Fruit fly (Drosophila melanogaster): ENCODE data around the gene Spn28Db.

The Spn28Db gene

dm6 chr2L:7930737-7931136 is 40.2 kb upstream of the Spn28Db start:
- TF ChIP-seq CG32121 (GFP tag; IDR thresholded peaks at IDR 0.05) = no peak
- TF ChIP-seq rn (GFP tag; IDR thresholded peaks at IDR 0.05) = no peak
- TF ChIP-seq CG4496 (GFP tag; IDR thresholded peaks at IDR 0.05) = no peak
- no peak for TF ChIP-seq Pif1A (GFP tag; optimal IDR thresholded peaks at IDR 0.05)
- no peak for TF ChIP-seq EcR (GFP tag; optimal IDR thresholded peaks at IDR 0.05)
- TF ChIP-seq gl (tag; optimal IDR thresholded peaks at IDR 0.05) = no peak
- TF ChIP-seq Ets98B (GFP tag; IDR thresholded peaks at IDR 0.05) = no peak
- no peak for TF ChIP-seq CG13204 (GFP tag; optimal IDR thresholded peaks at IDR 0.05)
- TF ChIP-seq fd96Ca (GFP tag; IDR thresholded peaks at IDR 0.05) = no peak
- TF ChIP-seq CG15710 (tag; optimal IDR thresholded peaks at IDR 0.05) = no peak
- no peak for TF ChIP-seq CG12605 (GFP tag; IDR thresholded peaks at IDR 0.05)
- TF ChIP-seq CG14655 (GFP tag; optimal IDR thresholded peaks at IDR 0.05) = no peak
- TF ChIP-seq CG10348 (GFP tag; IDR thresholded peaks at IDR 0.05) = no peak
- TF ChIP-seq Pif1B (GFP tag; optimal IDR thresholded peaks at IDR 0.05) = no peak
- no peak for TF ChIP-seq CG34367 (tag; optimal IDR thresholded peaks at IDR 0.05)

dm6 chr2L:7926288-7927061 is 36.0 kb upstream of the Spn28Db start:
- TF ChIP-seq CG34367 (tag; optimal IDR thresholded peaks at IDR 0.05) (peak; percentile 11), CG4496 (GFP tag; IDR thresholded peaks at IDR 0.05) (peak; percentile 54; the same call in 1 of the 3 replicates), CG8159 (tag; optimal IDR thresholded peaks at IDR 0.05) (no peak), CG17806 (tag; optimal IDR thresholded peaks at IDR 0.05) (peak; percentile 21), rn (GFP tag; IDR thresholded peaks at IDR 0.05) (no peak), Pif1B (GFP tag; optimal IDR thresholded peaks at IDR 0.05) (peak; percentile 42), CG10348 (GFP tag; IDR thresholded peaks at IDR 0.05) (no peak), CG8301 (tag; optimal IDR thresholded peaks at IDR 0.05) (peak; percentile 54), fd96Ca (GFP tag; IDR thresholded peaks at IDR 0.05) (peak; percentile 24; the same call in 2 of the 3 replicates), CG13204 (GFP tag; optimal IDR thresholded peaks at IDR 0.05) (no peak), CG14655 (GFP tag; optimal IDR thresholded peaks at IDR 0.05) (peak; percentile 69), CG12605 (GFP tag; IDR thresholded peaks at IDR 0.05) (peak; percentile 83), CG32121 (GFP tag; IDR thresholded peaks at IDR 0.05) (peak; percentile 45), Ets98B (GFP tag; IDR thresholded peaks at IDR 0.05) (peak; percentile 20), CG15710 (tag; optimal IDR thresholded peaks at IDR 0.05) (peak; percentile 10), Pif1A (GFP tag; optimal IDR thresholded peaks at IDR 0.05) (peak; percentile 72), Snoo (tag; optimal IDR thresholded peaks at IDR 0.05) (peak; percentile 36), CG9948 (tag; optimal IDR thresholded peaks at IDR 0.05) (peak; percentile 3), gl (tag; optimal IDR thresholded peaks at IDR 0.05) (peak; percentile 59)

dm6 chr2L:7925389-7925788 is 34.9 kb upstream of the Spn28Db start:
- TF ChIP-seq CG8159 (tag; optimal IDR thresholded peaks at IDR 0.05) = peak; percentile 94
- peak; percentile 97 for TF ChIP-seq CG12605 (GFP tag; IDR thresholded peaks at IDR 0.05)
- TF ChIP-seq CG15710 (tag; optimal IDR thresholded peaks at IDR 0.05) = peak; percentile 94
- peak; percentile 97 for TF ChIP-seq fd96Ca (GFP tag; IDR thresholded peaks at IDR 0.05)
- peak; percentile 79 for TF ChIP-seq D1 (tag; optimal IDR thresholded peaks at IDR 0.05)
- peak; percentile 95 for TF ChIP-seq Pif1B (GFP tag; optimal IDR thresholded peaks at IDR 0.05)
- TF ChIP-seq Snoo (tag; optimal IDR thresholded peaks at IDR 0.05) = peak; percentile 86
- peak; percentile 96 for TF ChIP-seq CG32121 (GFP tag; IDR thresholded peaks at IDR 0.05)
- peak; percentile 92 for TF ChIP-seq rn (GFP tag; IDR thresholded peaks at IDR 0.05)
- peak; percentile 98 for TF ChIP-seq Ets98B (GFP tag; IDR thresholded peaks at IDR 0.05)
- peak; percentile 97 for TF ChIP-seq Pif1A (GFP tag; optimal IDR thresholded peaks at IDR 0.05)
- peak; percentile 98 for TF ChIP-seq CG14655 (GFP tag; optimal IDR thresholded peaks at IDR 0.05)
- TF ChIP-seq gl (tag; optimal IDR thresholded peaks at IDR 0.05) = peak; percentile 92
- TF ChIP-seq CG13204 (GFP tag; optimal IDR thresholded peaks at IDR 0.05) = peak; percentile 89
- TF ChIP-seq CG10348 (GFP tag; IDR thresholded peaks at IDR 0.05) = peak; percentile 78
- peak; percentile 96 for TF ChIP-seq CG17806 (tag; optimal IDR thresholded peaks at IDR 0.05)
- peak; percentile 98 for TF ChIP-seq CG4496 (GFP tag; IDR thresholded peaks at IDR 0.05)
- TF ChIP-seq CG8301 (tag; optimal IDR thresholded peaks at IDR 0.05) = peak; percentile 98
- peak; percentile 96 for TF ChIP-seq CG9948 (tag; optimal IDR thresholded peaks at IDR 0.05)
- peak; percentile 95 for TF ChIP-seq CG34367 (tag; optimal IDR thresholded peaks at IDR 0.05)
- peak; percentile 45 for TF ChIP-seq EcR (GFP tag; optimal IDR thresholded peaks at IDR 0.05)

dm6 chr2L:7923636-7924301 is 33.3 kb upstream of the Spn28Db start:
- TF ChIP-seq D1 (tag; optimal IDR thresholded peaks at IDR 0.05) (no peak), CG14655 (GFP tag; optimal IDR thresholded peaks at IDR 0.05) (peak; percentile 49), rn (GFP tag; IDR thresholded peaks at IDR 0.05) (no peak), EcR (GFP tag; optimal IDR thresholded peaks at IDR 0.05) (no peak), CG4496 (GFP tag; IDR thresholded peaks at IDR 0.05) (no peak), fd96Ca (GFP tag; IDR thresholded peaks at IDR 0.05) (no peak), CG8159 (tag; optimal IDR thresholded peaks at IDR 0.05) (peak; percentile 54), Snoo (tag; optimal IDR thresholded peaks at IDR 0.05) (no peak), CG12605 (GFP tag; IDR thresholded peaks at IDR 0.05) (no peak), Pif1B (GFP tag; optimal IDR thresholded peaks at IDR 0.05) (no peak), CG13204 (GFP tag; optimal IDR thresholded peaks at IDR 0.05) (no peak), gl (tag; optimal IDR thresholded peaks at IDR 0.05) (no peak), CG9948 (tag; optimal IDR thresholded peaks at IDR 0.05) (peak; percentile 43), CG34367 (tag; optimal IDR thresholded peaks at IDR 0.05) (peak; percentile 64), CG15710 (tag; optimal IDR thresholded peaks at IDR 0.05) (peak; percentile 77), CG8301 (tag; optimal IDR thresholded peaks at IDR 0.05) (peak; percentile 20), CG17806 (tag; optimal IDR thresholded peaks at IDR 0.05) (peak; percentile 29), Ets98B (GFP tag; IDR thresholded peaks at IDR 0.05) (no peak), CG32121 (GFP tag; IDR thresholded peaks at IDR 0.05) (no peak), CG10348 (GFP tag; IDR thresholded peaks at IDR 0.05) (no peak), Pif1A (GFP tag; optimal IDR thresholded peaks at IDR 0.05) (peak; percentile 26)

Data from whole organism, pupa.